Fruit fly (Drosophila melanogaster): ENCODE data around the gene CG3982.

The CG3982 gene

dm6 chr3L:9402157-9402890 lies 14.9 kb downstream of the CG3982 start, which contains the start of gene eIF4E1 (continued):
- TF ChIP-seq CG2129 (GFP tag; IDR thresholded peaks at IDR 0.05; ENCODE audit: partially characterized antibody) (peak; percentile 34; the same call in 1 of the 2 replicates), caup (GFP tag; optimal IDR thresholded peaks at IDR 0.05; ENCODE audit: severe bottlenecking) (no peak), cg (GFP tag; optimal IDR thresholded peaks at IDR 0.05) (no peak), CG31365 (tag; optimal IDR thresholded peaks at IDR 0.05) (no peak), CG11504 (tag; optimal IDR thresholded peaks at IDR 0.05) (no peak), Hr3 (GFP tag; optimal IDR thresholded peaks at IDR 0.05) (no peak), CG17829 (tag; optimal IDR thresholded peaks at IDR 0.05) (peak; percentile 73), lilli (GFP tag; optimal IDR thresholded peaks at IDR 0.05) (peak; percentile 2), Xbp1 (GFP tag; optimal IDR thresholded peaks at IDR 0.05) (peak; percentile 46), oc (tag; optimal IDR thresholded peaks at IDR 0.05) (no peak), bcd (GFP tag; optimal IDR thresholded peaks at IDR 0.05) (peak; percentile 8), CG2120 (GFP tag; optimal IDR thresholded peaks at IDR 0.05) (peak; percentile 13), Atf6 (GFP tag; IDR thresholded peaks at IDR 0.05) (no peak), CG1792 (GFP tag; optimal IDR thresholded peaks at IDR 0.05) (peak; percentile 28), Deaf1 (tag; optimal IDR thresholded peaks at IDR 0.05) (no peak), CG12219 (GFP tag; optimal IDR thresholded peaks at IDR 0.05) (no peak), pzg (GFP tag; optimal IDR thresholded peaks at IDR 0.05) (peak; percentile 94), ab (GFP tag; optimal IDR thresholded peaks at IDR 0.05) (no peak), slou (GFP tag; optimal IDR thresholded peaks at IDR 0.05) (peak; percentile 9), Taf1 (GFP tag; IDR thresholded peaks at IDR 0.05) (no peak), sqz (GFP tag; optimal IDR thresholded peaks at IDR 0.05) (no peak), sna (GFP tag; IDR thresholded peaks at IDR 0.05; ENCODE audit: partially characterized antibody) (no peak), CG15073 (GFP tag; optimal IDR thresholded peaks at IDR 0.05) (no peak), CG5180 (GFP tag; optimal IDR thresholded peaks at IDR 0.05) (no peak), CG32767 (GFP tag; IDR thresholded peaks at IDR 0.05) (no peak), Antp (GFP tag; optimal IDR thresholded peaks at IDR 0.05) (peak; percentile 24), crc (GFP tag; optimal IDR thresholded peaks at IDR 0.05) (no peak), jing (GFP tag; optimal IDR thresholded peaks at IDR 0.05) (no peak), NC2β (GFP tag; optimal IDR thresholded peaks at IDR 0.05) (peak; percentile 7), kay (GFP tag; optimal IDR thresholded peaks at IDR 0.05) (peak; percentile 23), gem (tag; optimal IDR thresholded peaks at IDR 0.05) (peak; percentile 5), lab (GFP tag; optimal IDR thresholded peaks at IDR 0.05) (no peak), Dp (GFP tag; optimal IDR thresholded peaks at IDR 0.05) (peak; percentile 54), CG18476 (GFP tag; optimal IDR thresholded peaks at IDR 0.05) (no peak), nerfin-1 (tag; optimal IDR thresholded peaks at IDR 0.05) (no peak), Camta (GFP tag; optimal IDR thresholded peaks at IDR 0.05) (peak; percentile 32), CG11085 (GFP tag; IDR thresholded peaks at IDR 0.05) (no peak), slp2 (GFP tag; optimal IDR thresholded peaks at IDR 0.05) (no peak), pita (GFP tag; optimal IDR thresholded peaks at IDR 0.05) (no peak), abd-A (tag; optimal IDR thresholded peaks at IDR 0.05) (no peak), ttk (GFP tag; IDR thresholded peaks at IDR 0.05) (no peak), NK7.1 (GFP tag; optimal IDR thresholded peaks at IDR 0.05) (no peak), Dad (GFP tag; optimal IDR thresholded peaks at IDR 0.05) (peak; percentile 35), cad (GFP tag; optimal IDR thresholded peaks at IDR 0.05) (no peak), grn (GFP tag; optimal IDR thresholded peaks at IDR 0.05) (peak; percentile 7), CG17385 (GFP tag; optimal IDR thresholded peaks at IDR 0.05) (no peak), Ets97D (GFP tag; optimal IDR thresholded peaks at IDR 0.05) (peak; percentile 96), Sox100B (GFP tag; optimal IDR thresholded peaks at IDR 0.05) (no peak), Meics (GFP tag; optimal IDR thresholded peaks at IDR 0.05) (no peak), trem (tag; optimal IDR thresholded peaks at IDR 0.05) (peak; percentile 57)

Data from whole organism, embryonic.